Fruit fly (Drosophila melanogaster) whole organism, embryonic: ENCODE results near the gene CG16984.
A peak's percentile ranks its signal among the peaks of the same experiment; 100 is the strongest.

Source experiments
- CG10209 ChIP-seq: fragments of 200-800 bp; sonication (Bioruptor generic); optimal IDR thresholded peaks from 3 replicates; lab custom pipeline; 2017; ENCODE audit warnings: missing biosample characterization, mild to moderate bottlenecking, missing genetic modification characterization, missing genetic modification reagents
- CG10462 ChIP-seq: fragments of 200-800 bp; sonication (Bioruptor generic); optimal IDR thresholded peaks from 2 replicates; lab custom pipeline; 2016; ENCODE audit warnings: missing biosample characterization, missing genetic modification characterization
- CG10543 ChIP-seq: fragments of 200-800 bp; sonication (Bioruptor generic); optimal IDR thresholded peaks from 3 replicates; lab custom pipeline; 2017; ENCODE audit warnings: missing biosample characterization, mild to moderate bottlenecking, missing genetic modification characterization, moderate library complexity
- CG12155 ChIP-seq: fragments of 200-800 bp; sonication (Bioruptor generic); optimal IDR thresholded peaks from 3 replicates; lab custom pipeline; 2016; ENCODE audit warnings: missing biosample characterization, missing genetic modification characterization
- CG1233 ChIP-seq: fragments of 200-800 bp; sonication (Bioruptor generic); optimal IDR thresholded peaks from 4 replicates; lab custom pipeline; 2018; ENCODE audit warnings: missing biosample characterization, mild to moderate bottlenecking, missing genetic modification characterization
- CG13123 ChIP-seq: fragments of 200-800 bp; sonication (Bioruptor generic); optimal IDR thresholded peaks from 2 replicates; lab custom pipeline; 2016; ENCODE audit warnings: missing biosample characterization, missing genetic modification characterization
- CG13296 ChIP-seq: fragments of 200-800 bp; sonication (Bioruptor generic); optimal IDR thresholded peaks from 3 replicates; lab custom pipeline; 2018; ENCODE audit warnings: missing biosample characterization, mild to moderate bottlenecking, missing genetic modification characterization
- CG13624 ChIP-seq: fragments of 200-800 bp; sonication (Bioruptor generic); optimal IDR thresholded peaks from 2 replicates; lab custom pipeline; 2016; ENCODE audit warnings: missing biosample characterization, missing genetic modification characterization
- CG1529 ChIP-seq: fragments of 200-800 bp; sonication (Bioruptor generic); optimal IDR thresholded peaks from 3 replicates; lab custom pipeline; 2018; ENCODE audit warnings: missing biosample characterization, missing genetic modification characterization
- CG1603 ChIP-seq: fragments of 200-800 bp; sonication (Bioruptor generic); optimal IDR thresholded peaks from 2 replicates; lab custom pipeline; 2019; ENCODE audit warnings: missing biosample characterization, mild to moderate bottlenecking, missing genetic modification characterization, moderate library complexity
- CG17612 ChIP-seq: fragments of 200-800 bp; sonication (Bioruptor generic); IDR thresholded peaks from 2 replicates; pipeline ENCODE4 v1.3.6; 2022; ENCODE audit warnings: missing biosample characterization, missing genetic modification characterization
- CG4424 ChIP-seq: fragments of 200-800 bp; sonication (Bioruptor generic); optimal IDR thresholded peaks from 3 replicates; lab custom pipeline; 2016; ENCODE audit warnings: missing biosample characterization, missing genetic modification characterization
- CG6175 ChIP-seq: fragments of 200-800 bp; sonication (Bioruptor generic); IDR thresholded peaks from 3 replicates; pipeline ENCODE4 v1.3.6; 2022; ENCODE audit warnings: missing biosample characterization, missing genetic modification characterization
- Dbx ChIP-seq: fragments of 200-800 bp; sonication (Bioruptor generic); IDR thresholded peaks from 3 replicates; pipeline ENCODE4 v1.3.6; 2022; ENCODE audit warnings: missing biosample characterization, missing genetic modification characterization
- Dll ChIP-seq: fragments of 200-800 bp; sonication (Bioruptor generic); IDR thresholded peaks from 4 replicates; pipeline ENCODE4 v1.3.6; 2022; ENCODE audit warnings: missing biosample characterization, missing genetic modification characterization; ENCODE audit not compliant: partially characterized antibody
- HHEX ChIP-seq: fragments of 200-800 bp; sonication (Bioruptor generic); optimal IDR thresholded peaks from 3 replicates; lab custom pipeline; 2017; ENCODE audit warnings: missing biosample characterization, mild to moderate bottlenecking, missing genetic modification characterization, missing genetic modification reagents
- Jarid2 ChIP-seq: fragments of 200-800 bp; sonication (Bioruptor generic); optimal IDR thresholded peaks from 3 replicates; lab custom pipeline; 2017; ENCODE audit warnings: mild to moderate bottlenecking, missing biosample characterization, missing genetic modification reagents, missing genetic modification characterization
- Lim3 ChIP-seq: fragments of 200-800 bp; sonication (Bioruptor generic); IDR thresholded peaks from 2 replicates; pipeline ENCODE4 v1.3.6; 2022; ENCODE audit warnings: missing biosample characterization, missing genetic modification characterization
- NC2β ChIP-seq: fragments of 200-800 bp; sonication (Bioruptor generic); optimal IDR thresholded peaks from 2 replicates; lab custom pipeline; 2016; ENCODE audit warnings: missing biosample characterization, missing genetic modification characterization
- NFAT ChIP-seq: fragments of 200-800 bp; sonication (Bioruptor generic); IDR thresholded peaks from 2 replicates; pipeline ENCODE4 v1.3.6; 2022; ENCODE audit warnings: missing biosample characterization, missing genetic modification characterization
- Neu2 ChIP-seq: fragments of 200-800 bp; sonication (Bioruptor generic); optimal IDR thresholded peaks from 3 replicates; lab custom pipeline; 2016; ENCODE audit warnings: missing biosample characterization, missing genetic modification characterization, borderline replicate concordance
- Nf-YB ChIP-seq: fragments of 200-800 bp; sonication (Bioruptor generic); optimal IDR thresholded peaks from 3 replicates; lab custom pipeline; 2019; ENCODE audit warnings: missing biosample characterization, mild to moderate bottlenecking, missing genetic modification characterization, moderate library complexity
- Nf-YC ChIP-seq: fragments of 200-800 bp; optimal IDR thresholded peaks from 3 replicates; lab custom pipeline; 2019; ENCODE audit warnings: missing biosample characterization, mild to moderate bottlenecking, missing genetic modification characterization, moderate library complexity
- Ravus ChIP-seq: fragments of 200-800 bp; sonication (Bioruptor generic); IDR thresholded peaks from 2 replicates; pipeline ENCODE4 v1.3.6; 2022; ENCODE audit warnings: missing biosample characterization, missing genetic modification characterization
- Spps ChIP-seq: fragments of 200-800 bp; sonication (Bioruptor generic); optimal IDR thresholded peaks from 2 replicates; lab custom pipeline; 2018; ENCODE audit warnings: missing biosample characterization, mild to moderate bottlenecking, missing genetic modification characterization
- Sry-δ ChIP-seq: fragments of 200-800 bp; sonication (Bioruptor generic); optimal IDR thresholded peaks from 2 replicates; lab custom pipeline; 2016; ENCODE audit warnings: missing biosample characterization, missing genetic modification characterization
- Xrp1 ChIP-seq: fragments of 200-800 bp; sonication (Bioruptor generic); IDR thresholded peaks from 2 replicates; pipeline ENCODE4 v1.3.6; 2022; ENCODE audit warnings: missing biosample characterization, missing genetic modification characterization
- aop ChIP-seq: fragments of 200-800 bp; sonication (Bioruptor generic); IDR thresholded peaks from 2 replicates; pipeline ENCODE4 v1.3.6; 2022; ENCODE audit warnings: missing biosample characterization, missing genetic modification characterization
- ara ChIP-seq: fragments of 200-800 bp; sonication (Bioruptor generic); IDR thresholded peaks from 2 replicates; pipeline ENCODE4 v1.3.6; 2022; ENCODE audit warnings: missing biosample characterization, missing genetic modification characterization
- caup ChIP-seq: fragments of 200-800 bp; sonication (Bioruptor generic); optimal IDR thresholded peaks from 3 replicates; lab custom pipeline; 2017; ENCODE audit warnings: missing biosample characterization, mild to moderate bottlenecking, missing genetic modification characterization, moderate library complexity; ENCODE audit not compliant: severe bottlenecking
- croc ChIP-seq: fragments of 200-800 bp; sonication (Bioruptor generic); conservative IDR thresholded peaks from 3 replicates; pipeline ENCODE4 v1.3.6; 2022; ENCODE audit warnings: missing biosample characterization, missing genetic modification characterization
- crp ChIP-seq, 2 experiments: fragments of 200-800 bp; sonication (Bioruptor generic); optimal IDR thresholded peaks; 2 replicates in 1 of 2; 3 replicates in 1 of 2; lab custom pipeline; 2017; ENCODE audit warnings: missing biosample characterization in 2 of 2, missing genetic modification characterization in 2 of 2, mild to moderate bottlenecking in 1 of 2, moderate library complexity in 1 of 2
- disco-r ChIP-seq: fragments of 200-800 bp; sonication (Bioruptor generic); optimal IDR thresholded peaks from 2 replicates; lab custom pipeline; 2016; ENCODE audit warnings: missing biosample characterization, missing genetic modification characterization
- ewg ChIP-seq: fragments of 200-800 bp; sonication (Bioruptor generic); optimal IDR thresholded peaks from 3 replicates; lab custom pipeline; 2017; ENCODE audit warnings: mild to moderate bottlenecking, missing biosample characterization, missing genetic modification reagents, missing genetic modification characterization
- eyg ChIP-seq: fragments of 200-800 bp; sonication (Bioruptor generic); optimal IDR thresholded peaks from 3 replicates; lab custom pipeline; 2016; ENCODE audit warnings: missing biosample characterization, missing genetic modification characterization
- fd3F ChIP-seq: fragments of 200-800 bp; sonication (Bioruptor generic); optimal IDR thresholded peaks from 2 replicates; lab custom pipeline; 2018; ENCODE audit warnings: missing biosample characterization, mild to moderate bottlenecking, missing genetic modification characterization, moderate library complexity
- ftz-f1 ChIP-seq: fragments of 200-800 bp; sonication (Bioruptor generic); optimal IDR thresholded peaks from 2 replicates; lab custom pipeline; 2016; ENCODE audit warnings: missing biosample characterization, missing genetic modification characterization
- grau ChIP-seq: fragments of 200-800 bp; optimal IDR thresholded peaks from 3 replicates; lab custom pipeline; 2019; ENCODE audit warnings: missing biosample characterization, mild to moderate bottlenecking, missing genetic modification characterization, moderate library complexity
- hkb ChIP-seq, 2 experiments: fragments of 200-800 bp in 1 of 2; fragments of >200 bp in 1 of 2; sonication (Bioruptor generic) in 1 of 2; IDR thresholded peaks in 1 of 2; optimal IDR thresholded peaks in 1 of 2; 2 replicates each; pipeline versions ENCODE4 v1.3.6 to Lab custom; 2017 to 2022; ENCODE audit warnings: missing biosample characterization in 1 of 2, missing genetic modification characterization in 1 of 2
- lab ChIP-seq: fragments of 200-800 bp; sonication (Bioruptor generic); optimal IDR thresholded peaks from 3 replicates; lab custom pipeline; 2017; ENCODE audit warnings: missing biosample characterization, missing genetic modification characterization, mild to moderate bottlenecking, moderate library complexity, missing genetic modification reagents
- lmd ChIP-seq: fragments of 200-800 bp; sonication (Bioruptor generic); IDR thresholded peaks from 2 replicates; pipeline ENCODE4 v1.3.6; 2022; ENCODE audit warnings: missing biosample characterization, missing genetic modification characterization
- nom ChIP-seq: fragments of 200-800 bp; sonication (Bioruptor generic); optimal IDR thresholded peaks from 2 replicates; lab custom pipeline; 2017; ENCODE audit warnings: missing biosample characterization, missing genetic modification characterization, mild to moderate bottlenecking, moderate library complexity, missing genetic modification reagents
- sc ChIP-seq, 3 experiments: fragments of >200 bp in 2 of 3; fragments of 200-800 bp in 1 of 3; sonication (Bioruptor generic) in 1 of 3; optimal IDR thresholded peaks; 2 replicates in 2 of 3; 3 replicates in 1 of 3; lab custom pipeline; 2017; ENCODE audit warnings: mild to moderate bottlenecking in 1 of 3, missing biosample characterization in 1 of 3, missing genetic modification characterization in 1 of 3, missing genetic modification reagents in 1 of 3
- sd ChIP-seq: fragments of 200-800 bp; sonication (Bioruptor generic); optimal IDR thresholded peaks from 3 replicates; lab custom pipeline; 2018; ENCODE audit warnings: missing biosample characterization, mild to moderate bottlenecking, missing genetic modification characterization, moderate library complexity
- sob ChIP-seq: fragments of 200-800 bp; sonication (Bioruptor generic); IDR thresholded peaks from 2 replicates; pipeline ENCODE4 v1.3.6; 2022; ENCODE audit warnings: missing biosample characterization, missing genetic modification characterization
- sqz ChIP-seq: fragments of 200-800 bp; sonication (Bioruptor generic); optimal IDR thresholded peaks from 3 replicates; lab custom pipeline; 2018; ENCODE audit warnings: missing biosample characterization, mild to moderate bottlenecking, missing genetic modification characterization
- unc-4 ChIP-seq: fragments of 200-800 bp; sonication (Bioruptor generic); IDR thresholded peaks from 2 replicates; pipeline ENCODE4 v1.3.6; 2022; ENCODE audit warnings: missing biosample characterization, missing genetic modification characterization; ENCODE audit not compliant: partially characterized antibody
- usp ChIP-seq: fragments of >200 bp; optimal IDR thresholded peaks from 2 replicates; lab custom pipeline; 2017; ENCODE audit warnings: missing biosample characterization, missing genetic modification characterization
- vnd ChIP-seq: fragments of 200-800 bp; sonication (Bioruptor generic); IDR thresholded peaks from 3 replicates; pipeline ENCODE4 v1.3.6; 2022; ENCODE audit warnings: missing biosample characterization, missing genetic modification characterization; ENCODE audit not compliant: partially characterized antibody
- z ChIP-seq: fragments of 200-800 bp; sonication (Bioruptor generic); IDR thresholded peaks from 3 replicates; pipeline ENCODE4 v1.3.6; 2022; ENCODE audit warnings: missing biosample characterization, missing genetic modification characterization

The CG16984 gene

DNA sequence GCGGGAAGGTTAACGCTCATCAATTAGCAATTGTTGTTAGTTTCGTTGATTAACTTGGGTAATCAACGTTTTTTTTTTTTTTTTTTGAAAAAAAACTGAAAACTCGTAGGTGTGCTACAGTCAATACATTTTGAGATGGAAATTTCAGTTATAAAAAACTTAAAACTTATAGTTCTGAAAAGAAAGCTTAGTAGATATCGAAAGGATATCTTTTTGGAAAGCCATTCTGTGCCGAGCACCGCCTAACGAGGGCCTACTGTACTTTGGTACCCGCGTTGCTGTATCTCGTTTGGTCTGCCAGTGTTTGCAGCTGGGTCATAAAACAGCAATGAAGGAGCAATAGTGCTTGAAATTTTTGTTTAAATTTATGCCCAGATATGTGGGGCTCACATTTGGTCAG is 23.6 kb upstream of the CG16984 start (continued):
- TF ChIP-seq sd (tag; lab: Kevin White, UChicago) (no peak), Xrp1 (GFP tag; lab: Robert Waterston, UW) (peak; percentile 56), caup (GFP tag; lab: Kevin White, UChicago) (no peak), z (no peak), sob (peak; percentile 80), Spps (tag; lab: Kevin White, UChicago) (no peak), aop (GFP tag; lab: Robert Waterston, UW) (no peak), Lim3 (GFP tag; lab: Robert Waterston, UW) (no peak), CG1603 (tag; lab: Kevin White, UChicago) (no peak), grau (tag; lab: Kevin White, UChicago) (peak; percentile 54), CG1233 (no peak), Dbx (GFP tag; lab: Robert Waterston, UW) (peak; percentile 60; the same call in 2 of the 3 replicates), NC2β (GFP tag; lab: Kevin White, UChicago) (no peak), hkb (optimal IDR thresholded peaks at IDR 0.05; lab: Kevin White, UChicago) (no peak), hkb (GFP tag; IDR thresholded peaks at IDR 0.05; lab: Robert Waterston, UW) (peak; percentile 37; the same call in 1 of the 2 replicates), CG10462 (GFP tag; lab: Kevin White, UChicago) (no peak), CG6175 (no peak), eyg (GFP tag; lab: Kevin White, UChicago) (no peak), ftz-f1 (no peak), unc-4 (GFP tag; lab: Robert Waterston, UW) (no peak), CG4424 (GFP tag; lab: Kevin White, UChicago) (peak; percentile 15), Jarid2 (GFP tag; lab: Kevin White, UChicago) (no peak), disco-r (GFP tag; lab: Kevin White, UChicago) (no peak), usp (GFP tag; lab: Kevin White, UChicago) (no peak), CG10543 (no peak), CG13123 (GFP tag; lab: Kevin White, UChicago) (no peak), CG1529 (GFP tag; lab: Kevin White, UChicago) (no peak), CG12155 (GFP tag; lab: Kevin White, UChicago) (no peak), croc (GFP tag; lab: Robert Waterston, UW) (no peak), ewg (no peak), Nf-YC (no peak), NFAT (GFP tag; lab: Robert Waterston, UW) (0 out of 2 replicates have a peak, but pooled peaks have one; percentile 41), fd3F (GFP tag; lab: Kevin White, UChicago) (no peak), crp (GFP tag; optimal IDR thresholded peaks at IDR 0.05; lab: Kevin White, UChicago) (no peak), CG13624 (no peak), lab (peak; percentile 72), vnd (GFP tag; lab: Robert Waterston, UW) (no peak), CG17612 (GFP tag; lab: Robert Waterston, UW) (no peak), sqz (no peak), nom (no peak), lmd (GFP tag; lab: Robert Waterston, UW) (peak; percentile 41; the same call in 1 of the 2 replicates), sc (optimal IDR thresholded peaks at IDR 0.05; lab: Kevin White, UChicago) (no peak), sc (GFP tag; optimal IDR thresholded peaks at IDR 0.05; lab: Kevin White, UChicago) (no peak), Nf-YB (GFP tag; lab: Kevin White, UChicago) (no peak), Neu2 (GFP tag; lab: Kevin White, UChicago) (no peak), Sry-δ (GFP tag; lab: Kevin White, UChicago) (peak; percentile 27), Dll (GFP tag; lab: Robert Waterston, UW) (no peak), CG10209 (no peak), Ravus (GFP tag; lab: Robert Waterston, UW) (peak; percentile 4; the same call in 1 of the 2 replicates), ara (peak; percentile 61), HHEX (peak; percentile 61), CG13296 (GFP tag; lab: Kevin White, UChicago) (no peak)
